Worm (Caenorhabditis elegans): ENCODE measurements around the gene K02E7.1.

The K02E7.1 gene

DNA sequence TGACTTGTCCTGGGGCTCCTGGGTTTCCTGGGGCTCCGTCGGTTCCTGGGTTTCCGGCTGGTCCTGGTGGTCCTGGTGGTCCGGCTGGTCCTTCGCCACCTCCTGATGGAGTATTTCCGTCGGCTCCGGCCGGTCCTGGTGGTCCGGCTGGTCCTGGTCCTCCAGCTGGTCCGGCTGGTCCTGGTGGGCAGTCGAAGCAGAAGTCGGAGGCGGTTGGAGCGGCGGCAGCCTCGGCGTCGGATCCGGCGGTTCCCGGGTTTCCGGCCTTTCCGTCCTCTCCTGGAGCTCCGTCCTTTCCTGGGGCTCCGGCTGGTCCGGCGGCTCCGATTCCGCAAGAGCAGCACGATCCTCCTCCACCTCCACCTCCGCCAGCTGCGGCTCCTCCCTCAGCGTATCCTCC is 22.3 kb downstream of the K02E7.1 start:
- TF ChIP-seq hlh-6 (tag; optimal IDR thresholded peaks at IDR 0.05) (peak; percentile 38), syd-9 (tag; optimal IDR thresholded peaks at IDR 0.05) (peak; percentile 38), ceh-30 (tag; optimal IDR thresholded peaks at IDR 0.05) (no peak)

DNA sequence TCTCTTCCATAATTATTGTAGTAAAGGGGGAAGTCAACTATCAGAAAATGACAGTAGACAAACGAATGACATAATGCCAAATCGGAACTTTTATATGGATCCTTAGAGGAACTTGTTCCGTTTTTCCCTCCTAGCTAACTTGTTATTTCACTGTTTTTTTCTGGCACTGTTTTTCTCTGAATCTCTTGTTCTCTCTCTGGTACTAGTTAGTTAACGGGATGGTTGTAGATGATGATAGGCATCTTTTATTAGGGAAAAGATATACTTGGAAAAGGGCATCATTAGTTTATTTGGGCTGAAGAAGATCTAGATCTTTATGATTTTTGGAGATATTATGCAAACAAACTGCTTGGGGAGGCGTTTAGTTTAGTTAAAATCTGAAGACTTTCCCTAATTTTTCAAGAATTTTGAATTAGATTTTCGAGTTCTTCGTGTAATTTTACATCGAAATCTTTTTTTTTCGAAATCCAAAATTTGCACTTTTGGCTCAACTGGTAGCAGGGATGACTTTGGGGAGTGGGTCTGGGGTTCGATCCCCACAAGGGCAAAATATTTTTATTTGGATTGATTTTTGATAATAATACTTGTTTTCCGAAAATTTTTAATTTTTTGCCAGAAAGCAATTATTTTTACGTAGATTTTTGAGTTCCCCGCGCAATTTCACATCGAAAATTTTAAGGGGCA is 24.1 kb downstream of the K02E7.1 start, which contains the start of gene col-40:
Gene col-40 (minus strand): TSS at position 51 of the 684 bp plus-strand sequence.
- TF ChIP-seq fkh-6 (tag; optimal IDR thresholded peaks at IDR 0.05) (no peak), sox-2 (GFP tag; IDR thresholded peaks at IDR 0.05) (no peak), odd-2 (tag; optimal IDR thresholded peaks at IDR 0.05) (no peak), unc-55 (GFP tag; optimal IDR thresholded peaks at IDR 0.05) (no peak), pat-9 (tag; optimal IDR thresholded peaks at IDR 0.05) (no peak), sox-4 (tag; optimal IDR thresholded peaks at IDR 0.05) (no peak), madf-2 (tag; optimal IDR thresholded peaks at IDR 0.05) (no peak), rnt-1 (tag; optimal IDR thresholded peaks at IDR 0.05) (no peak), K09A11.1 (tag; optimal IDR thresholded peaks at IDR 0.05; ENCODE audit: insufficient read depth) (no peak), C08G9.2 (tag; optimal IDR thresholded peaks at IDR 0.05) (no peak), lim-6 (tag; optimal IDR thresholded peaks at IDR 0.05) (no peak), pha-4 (tag; optimal IDR thresholded peaks at IDR 0.05) (no peak), ceh-9 (tag; optimal IDR thresholded peaks at IDR 0.05) (no peak), pros-1 (tag; optimal IDR thresholded peaks at IDR 0.05) (no peak), mec-3 (tag; optimal IDR thresholded peaks at IDR 0.05; ENCODE audit: borderline replicate concordance) (no peak), ceh-22 (tag; optimal IDR thresholded peaks at IDR 0.05) (no peak), npax-4 (tag; optimal IDR thresholded peaks at IDR 0.05) (no peak), fkh-10 (GFP tag; optimal IDR thresholded peaks at IDR 0.05) (no peak), ceh-31 (tag; optimal IDR thresholded peaks at IDR 0.05) (no peak), ref-2 (tag; optimal IDR thresholded peaks at IDR 0.05) (no peak)

ce11 chrII:1110901-1111300 is 27.9 kb downstream of the K02E7.1 start, which contains the start of gene lips-11:
Gene lips-11 (minus strand): TSS chrII:1111001.
- no peak for TF ChIP-seq pros-1 (tag; optimal IDR thresholded peaks at IDR 0.05)
- TF ChIP-seq fkh-6 (tag; optimal IDR thresholded peaks at IDR 0.05) = no peak
- no peak for TF ChIP-seq lim-6 (tag; optimal IDR thresholded peaks at IDR 0.05)
- TF ChIP-seq hlh-8 (tag; optimal IDR thresholded peaks at IDR 0.05) = no peak
- no peak for TF ChIP-seq F13H6.1 (tag; optimal IDR thresholded peaks at IDR 0.05)
- TF ChIP-seq npax-4 (tag; optimal IDR thresholded peaks at IDR 0.05) = no peak
- TF ChIP-seq dve-1 (tag; optimal IDR thresholded peaks at IDR 0.05) = no peak
- no peak for TF ChIP-seq tbx-7 (tag; optimal IDR thresholded peaks at IDR 0.05)
- no peak for TF ChIP-seq C38D4.7 (GFP tag; optimal IDR thresholded peaks at IDR 0.05)
- TF ChIP-seq hlh-6 (tag; optimal IDR thresholded peaks at IDR 0.05) = no peak
- TF ChIP-seq hlh-15 (tag; optimal IDR thresholded peaks at IDR 0.05) = no peak
- TF ChIP-seq T23F11.4 (GFP tag; optimal IDR thresholded peaks at IDR 0.05) = no peak
- TF ChIP-seq ref-2 (tag; optimal IDR thresholded peaks at IDR 0.05) = no peak
- no peak for TF ChIP-seq sdc-2 (tag; optimal IDR thresholded peaks at IDR 0.05)
- no peak for TF ChIP-seq rnt-1 (tag; optimal IDR thresholded peaks at IDR 0.05)
- no peak for TF ChIP-seq K02D7.2 (tag; optimal IDR thresholded peaks at IDR 0.05)
- TF ChIP-seq nfya-1 (tag; optimal IDR thresholded peaks at IDR 0.05) = no peak
- TF ChIP-seq ceh-9 (tag; optimal IDR thresholded peaks at IDR 0.05) = no peak

DNA sequence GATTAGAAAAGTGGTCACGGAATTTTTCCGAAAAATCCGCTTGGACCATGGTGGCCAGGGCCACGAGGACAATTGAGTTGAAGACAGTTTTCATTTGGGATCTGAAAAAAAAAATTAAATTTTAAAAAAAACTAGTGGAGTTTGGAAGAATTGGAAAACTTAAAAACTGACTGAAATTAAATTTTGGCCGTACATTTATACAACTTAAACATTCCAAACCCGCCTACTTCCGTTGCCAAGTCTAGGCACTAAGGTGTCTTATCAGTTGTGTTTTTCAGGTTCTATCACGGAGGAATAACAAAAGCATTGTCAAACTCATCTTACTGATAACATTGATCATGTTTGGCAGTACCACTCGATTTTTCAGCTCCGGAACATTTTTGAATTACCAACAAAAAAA is 31.2 kb downstream of the K02E7.1 start, which contains the start of gene lips-12:
Gene lips-12 (minus strand): TSS at position 101 of the 400 bp plus-strand sequence.
- TF ChIP-seq rnt-1 (tag; optimal IDR thresholded peaks at IDR 0.05) = no peak
- no peak for TF ChIP-seq fax-1 (tag; optimal IDR thresholded peaks at IDR 0.05)
- no peak for TF ChIP-seq ceh-6 (GFP tag; optimal IDR thresholded peaks at IDR 0.05)
- TF ChIP-seq ceh-2 (tag; optimal IDR thresholded peaks at IDR 0.05) = no peak
- TF ChIP-seq hlh-6 (tag; optimal IDR thresholded peaks at IDR 0.05) = no peak
- no peak for TF ChIP-seq ceh-30 (tag; optimal IDR thresholded peaks at IDR 0.05)
- TF ChIP-seq elt-4 (tag; optimal IDR thresholded peaks at IDR 0.05) = no peak
- TF ChIP-seq ceh-18 (tag; optimal IDR thresholded peaks at IDR 0.05) = no peak
- no peak for TF ChIP-seq ceh-19 (GFP tag; optimal IDR thresholded peaks at IDR 0.05)
- no peak for TF ChIP-seq F13H6.1 (tag; optimal IDR thresholded peaks at IDR 0.05)
- no peak for TF ChIP-seq hlh-13 (GFP tag; optimal IDR thresholded peaks at IDR 0.05)
- TF ChIP-seq K02D7.2 (tag; optimal IDR thresholded peaks at IDR 0.05) = no peak
- no peak for TF ChIP-seq nhr-11 (tag; optimal IDR thresholded peaks at IDR 0.05)
- TF ChIP-seq ceh-48 (tag; optimal IDR thresholded peaks at IDR 0.05) = no peak
- no peak for TF ChIP-seq ets-4 (tag; optimal IDR thresholded peaks at IDR 0.05)
